Worm (Caenorhabditis elegans) whole organism, L3 larva: Measurements from ENCODE around the gene ulp-2.

Source experiments
- R02D3.7 ChIP-seq: fragments of 150-350 bp; optimal IDR thresholded peaks from 2 replicates; lab custom pipeline; 2014; ENCODE audit warnings: missing biosample characterization, missing genetic modification characterization
- ZK546.5 ChIP-seq: sonication (generic microtip); optimal IDR thresholded peaks from 2 replicates; lab custom pipeline; 2017; ENCODE audit warnings: missing biosample characterization, missing genetic modification characterization
- ama-1 ChIP-seq: fragments of 150-350 bp; optimal IDR thresholded peaks from 2 replicates; lab custom pipeline; 2018
- ceh-16 ChIP-seq: sonication (generic microtip); optimal IDR thresholded peaks from 2 replicates; lab custom pipeline; 2017; ENCODE audit warnings: missing biosample characterization, missing genetic modification characterization
- ceh-28 ChIP-seq: fragments of 150-350 bp; optimal IDR thresholded peaks from 2 replicates; lab custom pipeline; 2014; ENCODE audit warnings: missing biosample characterization, missing genetic modification reagents, missing genetic modification characterization
- ceh-82 ChIP-seq: fragments of 150-350 bp; optimal IDR thresholded peaks from 2 replicates; lab custom pipeline; 2014; ENCODE audit warnings: missing biosample characterization, missing genetic modification characterization
- ceh-9 ChIP-seq: sonication (generic microtip); optimal IDR thresholded peaks from 2 replicates; lab custom pipeline; 2018; ENCODE audit warnings: missing biosample characterization, missing genetic modification characterization
- daf-12 ChIP-seq: fragments of 150-350 bp; optimal IDR thresholded peaks from 2 replicates; lab custom pipeline; 2014; ENCODE audit warnings: missing biosample characterization, missing genetic modification reagents, missing genetic modification characterization
- egl-27 ChIP-seq: sonication (generic microtip); optimal IDR thresholded peaks from 4 replicates; lab custom pipeline; 2017; ENCODE audit warnings: missing biosample characterization, missing genetic modification reagents, missing genetic modification characterization
- egl-5 ChIP-seq: fragments of 150-350 bp; optimal IDR thresholded peaks from 2 replicates; lab custom pipeline; 2017; ENCODE audit warnings: missing biosample characterization, missing genetic modification reagents, missing genetic modification characterization, inconsistent platforms
- elt-1 ChIP-seq: fragments of 150-350 bp; optimal IDR thresholded peaks from 2 replicates; lab custom pipeline; 2014; ENCODE audit warnings: missing biosample characterization, missing genetic modification characterization
- elt-2 ChIP-seq: sonication (generic microtip); optimal IDR thresholded peaks from 2 replicates; lab custom pipeline; 2016; ENCODE audit warnings: missing genetic modification reagents, mild to moderate bottlenecking, missing genetic modification characterization, missing compliant biosample characterization
- elt-3 ChIP-seq, 3 experiments: fragments of 150-350 bp in 1 of 3; sonication (generic microtip) in 2 of 3; optimal IDR thresholded peaks; 2 replicates in 2 of 3; 4 replicates in 1 of 3; lab custom pipeline; 2014 to 2017; ENCODE audit warnings: missing biosample characterization in 3 of 3, missing genetic modification characterization in 3 of 3
- fkh-10 ChIP-seq: sonication (generic microtip); optimal IDR thresholded peaks from 2 replicates; lab custom pipeline; 2017; ENCODE audit warnings: missing biosample characterization, missing genetic modification reagents, missing genetic modification characterization
- fkh-2 ChIP-seq: fragments of 150-350 bp; optimal IDR thresholded peaks from 2 replicates; lab custom pipeline; 2014; ENCODE audit warnings: missing biosample characterization, missing genetic modification reagents, missing genetic modification characterization
- jun-1 ChIP-seq: fragments of 150-350 bp; optimal IDR thresholded peaks from 2 replicates; lab custom pipeline; 2014; ENCODE audit warnings: missing biosample characterization, missing genetic modification reagents, missing genetic modification characterization
- lin-15B ChIP-seq: fragments of 150-350 bp; optimal IDR thresholded peaks from 2 replicates; lab custom pipeline; 2014; ENCODE audit warnings: missing biosample characterization, missing genetic modification characterization
- lin-39 ChIP-seq: fragments of 150-350 bp; optimal IDR thresholded peaks from 2 replicates; lab custom pipeline; 2018; ENCODE audit warnings: missing biosample characterization, missing genetic modification reagents, missing genetic modification characterization
- lsy-12 ChIP-seq: sonication (generic microtip); optimal IDR thresholded peaks from 2 replicates; lab custom pipeline; 2016; ENCODE audit warnings: mild to moderate bottlenecking, missing genetic modification characterization, missing compliant biosample characterization
- mdl-1 ChIP-seq: fragments of 150-350 bp; optimal IDR thresholded peaks from 2 replicates; lab custom pipeline; 2014; ENCODE audit warnings: missing biosample characterization, missing genetic modification characterization
- nfya-1 ChIP-seq: sonication (generic microtip); optimal IDR thresholded peaks from 2 replicates; lab custom pipeline; 2017; ENCODE audit warnings: missing genetic modification characterization, mild to moderate bottlenecking, missing compliant biosample characterization, antibody characterized with exemption, moderate library complexity; ENCODE audit not compliant: insufficient read depth
- nhr-11 ChIP-seq: fragments of 150-350 bp; optimal IDR thresholded peaks from 2 replicates; lab custom pipeline; 2014; ENCODE audit warnings: missing biosample characterization, missing genetic modification characterization
- nhr-12 ChIP-seq: fragments of 150-350 bp; optimal IDR thresholded peaks from 2 replicates; lab custom pipeline; 2014; ENCODE audit warnings: missing biosample characterization, missing genetic modification characterization
- nhr-23 ChIP-seq: fragments of 150-350 bp; optimal IDR thresholded peaks from 2 replicates; lab custom pipeline; 2014; ENCODE audit warnings: missing biosample characterization, missing genetic modification reagents, missing genetic modification characterization
- nhr-25 ChIP-seq: sonication (generic microtip); optimal IDR thresholded peaks from 2 replicates; lab custom pipeline; 2017; ENCODE audit warnings: missing biosample characterization, missing genetic modification characterization
- nhr-43 ChIP-seq: sonication (generic microtip); optimal IDR thresholded peaks from 2 replicates; lab custom pipeline; 2016; ENCODE audit warnings: mild to moderate bottlenecking, missing genetic modification characterization, missing compliant biosample characterization; ENCODE audit not compliant: poor library complexity, severe bottlenecking
- nhr-76 ChIP-seq: fragments of 150-350 bp; sonication (generic microtip); optimal IDR thresholded peaks from 5 replicates; lab custom pipeline; 2014; ENCODE audit warnings: missing biosample characterization, missing genetic modification characterization
- nhr-77 ChIP-seq: fragments of 150-350 bp; optimal IDR thresholded peaks from 2 replicates; lab custom pipeline; 2014; ENCODE audit warnings: missing biosample characterization, missing genetic modification characterization
- pha-4 ChIP-seq: fragments of 150-350 bp; optimal IDR thresholded peaks from 2 replicates; lab custom pipeline; 2014; ENCODE audit warnings: missing biosample characterization, missing genetic modification reagents, missing genetic modification characterization
- pqm-1 ChIP-seq: fragments of 150-350 bp; optimal IDR thresholded peaks from 2 replicates; lab custom pipeline; 2017; ENCODE audit warnings: missing biosample characterization, missing genetic modification characterization, inconsistent platforms
- sea-2 ChIP-seq: fragments of 150-350 bp; sonication (generic microtip); optimal IDR thresholded peaks from 4 replicates; lab custom pipeline; 2014; ENCODE audit warnings: missing biosample characterization, missing genetic modification reagents, missing genetic modification characterization
- skn-1 ChIP-seq: fragments of 150-350 bp; optimal IDR thresholded peaks from 2 replicates; lab custom pipeline; 2014; ENCODE audit warnings: missing biosample characterization, missing genetic modification characterization
- tbx-2 ChIP-seq: sonication (generic microtip); optimal IDR thresholded peaks from 2 replicates; lab custom pipeline; 2016; ENCODE audit warnings: mild to moderate bottlenecking, missing genetic modification characterization, missing compliant biosample characterization
- zag-1 ChIP-seq: fragments of 150-350 bp; optimal IDR thresholded peaks from 2 replicates; lab custom pipeline; 2014; ENCODE audit warnings: missing biosample characterization, missing genetic modification characterization
- ztf-4 ChIP-seq: fragments of 150-350 bp; optimal IDR thresholded peaks from 2 replicates; lab custom pipeline; 2014; ENCODE audit warnings: missing biosample characterization, missing genetic modification characterization

Gene ulp-2

ce11 chrII:4955353-4955752, 4.3 kb downstream of the ulp-2 start, which contains the start of gene pbs-3:
pbs-3 (minus strand) TSS chrII:4955427.
- TF ChIP-seq nhr-43 (tag; lab: Kevin White, UChicago) (peak; percentile 2), R02D3.7 (tag; lab: Kevin White, UChicago) (peak; percentile 17), zag-1 (no peak), nfya-1 (tag; lab: Kevin White, UChicago) (peak; percentile 79), nhr-11 (no peak), elt-1 (tag; lab: Kevin White, UChicago) (no peak), nhr-76 (tag; lab: Kevin White, UChicago) (no peak), ama-1 (peak; percentile 5), ceh-28 (tag; lab: Kevin White, UChicago) (peak; percentile 8), elt-2 (tag; lab: Kevin White, UChicago) (peak; percentile 75), lin-39 (tag; lab: Kevin White, UChicago) (peak; percentile 73), pha-4 (tag; lab: Kevin White, UChicago) (peak; percentile 87), ceh-16 (tag; lab: Kevin White, UChicago) (no peak), lin-15B (tag; lab: Kevin White, UChicago) (peak; percentile 62), fkh-2 (tag; lab: Kevin White, UChicago) (no peak), ceh-82 (no peak), jun-1 (tag; lab: Kevin White, UChicago) (no peak), nhr-25 (tag; lab: Kevin White, UChicago) (peak; percentile 70), pqm-1 (tag; lab: Kevin White, UChicago) (peak; percentile 37), skn-1 (tag; lab: Kevin White, UChicago) (peak; percentile 89), nhr-77 (tag; lab: Kevin White, UChicago) (no peak), ztf-4 (tag; lab: Kevin White, UChicago) (no peak), nhr-23 (tag; lab: Kevin White, UChicago) (peak; percentile 58)

ce11 chrII:4954099-4954959, 5.3 kb downstream of the ulp-2 start:
- TF ChIP-seq ama-1, result no peak
- peak; percentile 5 for TF ChIP-seq elt-2 (tag; lab: Kevin White, UChicago)
- TF ChIP-seq nhr-12 (tag; lab: Kevin White, UChicago), result no peak
- no peak for TF ChIP-seq elt-3 (tag; optimal IDR thresholded peaks at IDR 0.05; lab: Kevin White, UChicago)
- no peak for TF ChIP-seq daf-12 (tag; lab: Kevin White, UChicago)

ce11 chrII:4953289-4953688, 6.4 kb downstream of the ulp-2 start, which contains the start of gene ndx-3:
ndx-3 (plus strand) TSS chrII:4953589.
- TF ChIP-seq fkh-10, result no peak
- no peak for TF ChIP-seq fkh-2 (tag; lab: Kevin White, UChicago)
- no peak for TF ChIP-seq ZK546.5 (tag; lab: Kevin White, UChicago)
- TF ChIP-seq mdl-1, result no peak
- no peak for TF ChIP-seq lsy-12 (tag; lab: Kevin White, UChicago)
- no peak for TF ChIP-seq pqm-1 (tag; lab: Kevin White, UChicago)
- TF ChIP-seq tbx-2 (tag; lab: Kevin White, UChicago), result no peak
- no peak for TF ChIP-seq nfya-1 (tag; lab: Kevin White, UChicago)
- no peak for TF ChIP-seq ceh-9 (tag; lab: Kevin White, UChicago)
- TF ChIP-seq nhr-11, result no peak
- TF ChIP-seq nhr-43 (tag; lab: Kevin White, UChicago), result no peak
- TF ChIP-seq egl-27, result no peak
- no peak for TF ChIP-seq egl-5 (tag; lab: Kevin White, UChicago)
- TF ChIP-seq lin-39 (tag; lab: Kevin White, UChicago), result no peak
- no peak for TF ChIP-seq ztf-4 (tag; lab: Kevin White, UChicago)

- TF ChIP-seq nhr-43 (tag; lab: Kevin White, UChicago) (no peak), ceh-16 (tag; lab: Kevin White, UChicago) (no peak), elt-2 (tag; lab: Kevin White, UChicago) (peak; percentile 28), sea-2 (GFP tag; lab: Kevin White, UChicago) (no peak), egl-27 (no peak), fkh-10 (no peak)
These were observed 10.2 kb downstream of the ulp-2 start, which contains the start of the genes try-1 and zyg-12 for ce11 chrII:4949380-4949950. try-1 (minus strand) TSS chrII:4949527. zyg-12 (plus strand) TSS chrII:4949900.
